Worm (Caenorhabditis elegans): ENCODE measurements around the gene apc-17.

- TF ChIP-seq skn-1 (tag; optimal IDR thresholded peaks at IDR 0.05), result peak; percentile 78
- TF ChIP-seq dpl-1 (GFP tag; optimal IDR thresholded peaks at IDR 0.05), result peak; percentile 58 to 80 (median 73)
- TF ChIP-seq snu-23 (GFP tag; optimal IDR thresholded peaks at IDR 0.05), result peak; percentile 70
- TF ChIP-seq nhr-11 (tag; optimal IDR thresholded peaks at IDR 0.05), result no peak
- no peak for TF ChIP-seq sptf-1 (tag; optimal IDR thresholded peaks at IDR 0.05)
- no peak for TF ChIP-seq ets-5 (GFP tag; IDR thresholded peaks at IDR 0.05)
- no peak for TF ChIP-seq aha-1 (tag; optimal IDR thresholded peaks at IDR 0.05)
- no peak for TF ChIP-seq lin-39 (tag; optimal IDR thresholded peaks at IDR 0.05)
- TF ChIP-seq unc-62 (GFP tag; optimal IDR thresholded peaks at IDR 0.05), result no peak
- no peak for TF ChIP-seq unc-30 (tag; optimal IDR thresholded peaks at IDR 0.05)
- peak; percentile 73 to 74 for TF ChIP-seq efl-1 (optimal IDR thresholded peaks at IDR 0.05)
- TF ChIP-seq efl-1 (GFP tag; optimal IDR thresholded peaks at IDR 0.05 in 1 of 2), result peak; percentile 71 to 94
- peak; percentile 82 for TF ChIP-seq mep-1 (tag; optimal IDR thresholded peaks at IDR 0.05)
Measured at ce11 chrII:11103052-11103451, 4.9 kb upstream of the apc-17 start.

Data from whole organism, L1 larva.